Worm (Caenorhabditis elegans) whole organism, L4 larva: Measurements from ENCODE around the gene lin-15B.

Experiments
- D1046.2 ChIP-seq: fragments of 200-800 bp; sonication (Bioruptor generic); IDR thresholded peaks from 2 replicates; pipeline ENCODE4 v1.3.6; 2022; ENCODE audit warnings: missing genetic modification characterization, missing compliant biosample characterization
- F26F4.8 ChIP-seq: fragments of 200-800 bp; sonication (Bioruptor generic); conservative IDR thresholded peaks from 2 replicates; pipeline ENCODE4 v1.3.6; 2022; ENCODE audit warnings: missing genetic modification characterization, missing compliant biosample characterization
- F37D6.2 ChIP-seq: sonication (generic microtip); optimal IDR thresholded peaks from 2 replicates; lab custom pipeline; 2016; ENCODE audit warnings: mild to moderate bottlenecking, missing genetic modification characterization, missing compliant biosample characterization
- F49E8.2 ChIP-seq: sonication (generic microtip); optimal IDR thresholded peaks from 2 replicates; lab custom pipeline; 2016; ENCODE audit warnings: missing compliant biosample characterization, mild to moderate bottlenecking, missing genetic modification characterization, borderline replicate concordance
- R02D3.7 ChIP-seq: fragments of 150-350 bp; sonication (generic microtip); optimal IDR thresholded peaks from 3 replicates; lab custom pipeline; 2014; ENCODE audit warnings: missing biosample characterization, missing genetic modification characterization
- T20F7.1 ChIP-seq: fragments of 200-800 bp; sonication (Bioruptor generic); optimal IDR thresholded peaks from 2 replicates; lab custom pipeline; 2018; ENCODE audit warnings: mild to moderate bottlenecking, missing genetic modification characterization, missing compliant biosample characterization
- Y105C5A.15 ChIP-seq: fragments of 200-800 bp; sonication (Bioruptor generic); IDR thresholded peaks from 2 replicates; pipeline ENCODE4 v1.3.6; 2022; ENCODE audit warnings: missing genetic modification characterization, missing compliant biosample characterization
- Y48G9A.11 ChIP-seq: fragments of 200-800 bp; sonication (Bioruptor generic); IDR thresholded peaks from 2 replicates; pipeline ENCODE4 v1.3.6; 2022; ENCODE audit warnings: missing genetic modification reagents, missing genetic modification characterization, missing compliant biosample characterization
- Y5F2A.4 ChIP-seq: fragments of 200-800 bp; sonication (Bioruptor generic); optimal IDR thresholded peaks from 2 replicates; lab custom pipeline; 2018; ENCODE audit warnings: mild to moderate bottlenecking, missing genetic modification characterization, missing compliant biosample characterization
- ZK546.5 ChIP-seq, 2 experiments: sonication (generic microtip); optimal IDR thresholded peaks; 2 replicates each; lab custom pipeline; 2017; ENCODE audit warnings: missing biosample characterization in 2 of 2, missing genetic modification characterization in 2 of 2
- ama-1 ChIP-seq: fragments of 150-350 bp; optimal IDR thresholded peaks from 2 replicates; lab custom pipeline; 2014; ENCODE audit warnings: inconsistent platforms, mixed read lengths
- ceh-82 ChIP-seq: sonication (generic microtip); optimal IDR thresholded peaks from 2 replicates; lab custom pipeline; 2017; ENCODE audit warnings: missing biosample characterization, missing genetic modification characterization
- dmd-8 ChIP-seq: fragments of 200-800 bp; sonication (Bioruptor generic); IDR thresholded peaks from 2 replicates; pipeline ENCODE4 v1.3.6; 2022; ENCODE audit warnings: missing genetic modification characterization, missing compliant biosample characterization
- dmd-9 ChIP-seq: fragments of 200-800 bp; sonication (Bioruptor generic); IDR thresholded peaks from 2 replicates; pipeline ENCODE4 v1.3.6; 2022; ENCODE audit warnings: missing genetic modification reagents, missing genetic modification characterization, missing compliant biosample characterization
- dpl-1 ChIP-seq: fragments of 150-350 bp; optimal IDR thresholded peaks from 2 replicates; lab custom pipeline; 2014; ENCODE audit warnings: missing biosample characterization, missing genetic modification reagents, missing genetic modification characterization
- duxl-1 ChIP-seq: sonication (generic microtip); optimal IDR thresholded peaks from 2 replicates; lab custom pipeline; 2016; ENCODE audit warnings: mild to moderate bottlenecking, missing genetic modification characterization, moderate library complexity, missing compliant biosample characterization; ENCODE audit not compliant: poor library complexity
- gei-8 ChIP-seq: fragments of 200-800 bp; sonication (Bioruptor generic); optimal IDR thresholded peaks from 2 replicates; lab custom pipeline; 2018; ENCODE audit warnings: mild to moderate bottlenecking, missing genetic modification characterization, missing compliant biosample characterization
- hlh-11 ChIP-seq: fragments of 200-800 bp; sonication (Bioruptor generic); optimal IDR thresholded peaks from 2 replicates; lab custom pipeline; 2018; ENCODE audit warnings: mild to moderate bottlenecking, missing genetic modification characterization, missing compliant biosample characterization
- hlh-30 ChIP-seq: sonication (generic microtip); optimal IDR thresholded peaks from 2 replicates; lab custom pipeline; 2017; ENCODE audit warnings: antibody characterized with exemption, mild to moderate bottlenecking, missing genetic modification characterization, missing compliant biosample characterization; ENCODE audit not compliant: insufficient read depth
- hmg-1.1 ChIP-seq: fragments of 200-800 bp; sonication (Bioruptor generic); IDR thresholded peaks from 2 replicates; pipeline ENCODE4 v1.3.6; 2022; ENCODE audit warnings: missing genetic modification reagents, missing genetic modification characterization, missing compliant biosample characterization
- lin-13 ChIP-seq: fragments of 150-350 bp; optimal IDR thresholded peaks from 2 replicates; lab custom pipeline; 2014; ENCODE audit warnings: missing biosample characterization, missing genetic modification reagents, missing genetic modification characterization
- lin-15B ChIP-seq: fragments of 150-350 bp; sonication (generic microtip); optimal IDR thresholded peaks from 3 replicates; lab custom pipeline; 2014; ENCODE audit warnings: missing biosample characterization, missing genetic modification characterization
- lin-29 ChIP-seq: fragments of 200-800 bp; sonication (Bioruptor generic); IDR thresholded peaks from 2 replicates; pipeline ENCODE4 v1.3.6; 2022; ENCODE audit warnings: missing genetic modification reagents, missing genetic modification characterization, missing compliant biosample characterization
- lin-39 ChIP-seq: fragments of 150-350 bp; optimal IDR thresholded peaks from 2 replicates; lab custom pipeline; 2014; ENCODE audit warnings: missing biosample characterization, missing genetic modification reagents, missing genetic modification characterization
- lir-3 ChIP-seq: sonication (generic microtip); optimal IDR thresholded peaks from 2 replicates; lab custom pipeline; 2016; ENCODE audit warnings: mild to moderate bottlenecking, missing genetic modification characterization, missing compliant biosample characterization
- madf-5 ChIP-seq, 2 experiments: fragments of 200-800 bp; sonication (Bioruptor generic); IDR thresholded peaks; 2 replicates each; pipeline ENCODE4 v1.3.6; 2022; ENCODE audit warnings: missing compliant biosample characterization in 2 of 2, missing genetic modification characterization in 2 of 2
- madf-9 ChIP-seq: fragments of 200-800 bp; sonication (Bioruptor generic); conservative IDR thresholded peaks from 2 replicates; pipeline ENCODE4 v1.3.6; 2022; ENCODE audit warnings: missing genetic modification reagents, missing genetic modification characterization, missing compliant biosample characterization
- mdl-1 ChIP-seq, 2 experiments: fragments of 150-350 bp in 1 of 2; sonication (generic microtip) in 1 of 2; optimal IDR thresholded peaks; 2 replicates each; lab custom pipeline; 2014 to 2017; ENCODE audit warnings: missing biosample characterization in 2 of 2, missing genetic modification characterization in 2 of 2
- mep-1 ChIP-seq: fragments of 150-350 bp; sonication (generic microtip); optimal IDR thresholded peaks from 3 replicates; lab custom pipeline; 2014; ENCODE audit warnings: missing biosample characterization, missing genetic modification characterization
- mxl-2 ChIP-seq: fragments of 200-800 bp; sonication (Bioruptor generic); conservative IDR thresholded peaks from 2 replicates; pipeline ENCODE4 v1.3.6; 2022; ENCODE audit warnings: missing genetic modification reagents, missing genetic modification characterization, missing compliant biosample characterization
- mxl-3 ChIP-seq: fragments of 200-800 bp; sonication (Bioruptor generic); optimal IDR thresholded peaks from 2 replicates; lab custom pipeline; 2018; ENCODE audit warnings: mild to moderate bottlenecking, missing genetic modification characterization, missing compliant biosample characterization
- nhr-111 ChIP-seq: fragments of 200-800 bp; sonication (Bioruptor generic); optimal IDR thresholded peaks from 2 replicates; lab custom pipeline; 2018; ENCODE audit warnings: mild to moderate bottlenecking, missing genetic modification characterization, missing compliant biosample characterization
- nhr-237 ChIP-seq: sonication (generic microtip); optimal IDR thresholded peaks from 2 replicates; lab custom pipeline; 2017; ENCODE audit warnings: missing biosample characterization, missing genetic modification characterization
- nhr-25 ChIP-seq: sonication (generic microtip); optimal IDR thresholded peaks from 2 replicates; lab custom pipeline; 2017; ENCODE audit warnings: missing genetic modification characterization, mild to moderate bottlenecking, missing compliant biosample characterization, antibody characterized with exemption, moderate library complexity, borderline replicate concordance; ENCODE audit not compliant: insufficient read depth
- nhr-42 ChIP-seq: fragments of 200-800 bp; sonication (Bioruptor generic); IDR thresholded peaks from 2 replicates; pipeline ENCODE4 v1.3.6; 2022; ENCODE audit warnings: missing genetic modification characterization, missing compliant biosample characterization
- nhr-77 ChIP-seq: fragments of 150-350 bp; optimal IDR thresholded peaks from 2 replicates; lab custom pipeline; 2014; ENCODE audit warnings: missing biosample characterization, missing genetic modification characterization
- saeg-2 ChIP-seq: fragments of 200-800 bp; sonication (Bioruptor generic); IDR thresholded peaks from 2 replicates; pipeline ENCODE4 v1.3.6; 2022; ENCODE audit warnings: missing genetic modification reagents, missing genetic modification characterization, missing compliant biosample characterization
- skn-1 ChIP-seq: fragments of 150-350 bp; optimal IDR thresholded peaks from 2 replicates; lab custom pipeline; 2014; ENCODE audit warnings: missing biosample characterization, missing genetic modification characterization
- tag-97 ChIP-seq: fragments of 200-800 bp; sonication (Bioruptor generic); IDR thresholded peaks from 2 replicates; pipeline ENCODE4 v1.3.6; 2022; ENCODE audit warnings: missing genetic modification characterization, missing compliant biosample characterization
- tra-1 ChIP-seq: fragments of 200-800 bp; sonication (Bioruptor generic); IDR thresholded peaks from 2 replicates; pipeline ENCODE4 v1.3.6; 2022; ENCODE audit warnings: missing genetic modification reagents, missing genetic modification characterization, missing compliant biosample characterization
- unc-62 ChIP-seq, 3 experiments: fragments of 150-350 bp in 1 of 3; sonication (generic microtip); optimal IDR thresholded peaks in 2 of 3; peaks in 1 of 3; 1 replicate in 1 of 3; 2 replicates in 2 of 3; lab custom pipeline; 2014 to 2017; ENCODE audit warnings: missing biosample characterization in 3 of 3, missing genetic modification characterization in 3 of 3, missing genetic modification reagents in 3 of 3, missing genotype in 1 of 3
- vab-7 ChIP-seq: fragments of 200-800 bp; sonication (Bioruptor generic); IDR thresholded peaks from 2 replicates; pipeline ENCODE4 v1.3.6; 2022; ENCODE audit warnings: missing genetic modification reagents, missing genetic modification characterization, missing compliant biosample characterization
- zfp-2 ChIP-seq: sonication (generic microtip); optimal IDR thresholded peaks from 2 replicates; lab custom pipeline; 2016; ENCODE audit warnings: mild to moderate bottlenecking, missing genetic modification characterization, missing compliant biosample characterization
- ztf-11 ChIP-seq: fragments of 150-350 bp; optimal IDR thresholded peaks from 2 replicates; lab custom pipeline; 2014; ENCODE audit warnings: missing biosample characterization, missing genetic modification characterization
- ztf-7 ChIP-seq: fragments of 150-350 bp; optimal IDR thresholded peaks from 2 replicates; lab custom pipeline; 2014; ENCODE audit warnings: missing biosample characterization, missing genetic modification characterization

The lin-15B gene

DNA sequence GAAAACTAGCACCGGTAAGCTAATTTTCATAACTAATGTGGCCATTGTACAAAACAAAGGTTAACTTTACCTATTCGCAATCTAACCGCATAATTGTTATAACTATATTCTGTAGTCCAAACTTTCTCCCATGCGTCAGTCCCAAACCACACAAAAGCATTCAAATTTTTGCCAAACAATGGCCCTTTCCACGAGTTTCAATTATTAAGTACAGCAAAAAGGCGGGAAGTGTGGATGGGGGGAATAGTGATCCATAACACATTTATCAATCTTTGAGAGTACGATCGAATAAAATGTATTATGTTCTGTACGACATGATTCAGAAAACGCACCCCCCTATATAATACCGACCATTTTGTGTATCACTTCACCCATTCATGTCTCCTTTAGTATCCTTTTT, 7.6 kb upstream of the lin-15B start, which contains the start of gene ZK662.6:
Gene ZK662.6 (plus strand): TSS at position 301 of the 400 bp plus-strand sequence.
- peak in 1 of 2 experiments; percentile 47 for TF ChIP-seq unc-62 (GFP tag; optimal IDR thresholded peaks at IDR 0.05 in 1 of 2; lab: Kevin White, UChicago)
- TF ChIP-seq unc-62 (tag; optimal IDR thresholded peaks at IDR 0.05; lab: Kevin White, UChicago): no peak
- TF ChIP-seq gei-8 (GFP tag; lab: Kevin White, UChicago): no peak

ce11 chrX:15721346-15721745, 4.6 kb upstream of the lin-15B start, which contains the start of gene ZK662.5:
ZK662.5 (plus strand) TSS chrX:15721646.
- TF ChIP-seq ama-1: no peak
- TF ChIP-seq nhr-42: no peak
- no peak for TF ChIP-seq T20F7.1 (GFP tag; lab: Kevin White, UChicago)
- TF ChIP-seq madf-5 (GFP tag; IDR thresholded peaks at IDR 0.05; lab: Robert Waterston, UW): no peak
- TF ChIP-seq Y105C5A.15 (GFP tag; lab: Robert Waterston, UW): no peak
- no peak for TF ChIP-seq skn-1
- no peak for TF ChIP-seq lin-13 (GFP tag; lab: Kevin White, UChicago)
- TF ChIP-seq F49E8.2 (tag; lab: Kevin White, UChicago): no peak
- no peak for TF ChIP-seq R02D3.7 (tag; lab: Kevin White, UChicago)
- no peak for TF ChIP-seq Y5F2A.4

DNA sequence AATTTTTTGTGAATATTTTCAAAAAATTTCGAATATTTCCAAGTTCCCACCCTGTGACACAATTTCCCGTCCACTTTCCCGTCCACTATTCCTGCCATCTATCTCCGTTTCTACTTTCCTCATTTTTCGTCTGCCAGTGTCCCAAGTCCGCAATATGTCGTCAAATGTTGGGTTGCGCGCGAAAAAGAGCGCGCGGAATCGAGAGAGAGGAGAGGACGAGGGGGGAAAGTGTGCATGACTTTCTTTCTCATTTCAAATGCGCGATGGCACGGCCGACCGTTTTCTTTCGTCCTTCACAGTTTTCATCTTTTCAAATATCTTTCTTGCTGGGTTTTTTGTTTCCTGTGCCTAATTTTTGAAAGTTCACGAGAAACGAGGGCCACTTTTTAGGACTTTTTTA, 929 bp upstream of the lin-15B start:
- TF ChIP-seq hlh-11 (tag; lab: Kevin White, UChicago) (peak; percentile 54), ztf-11 (tag; lab: Kevin White, UChicago) (no peak), madf-9 (peak; percentile 39; the same call in 1 of the 2 replicates), nhr-77 (no peak), unc-62 (GFP tag; optimal IDR thresholded peaks at IDR 0.05 in 1 of 2; lab: Kevin White, UChicago) (no peak), unc-62 (tag; optimal IDR thresholded peaks at IDR 0.05; lab: Kevin White, UChicago) (no peak), duxl-1 (peak; percentile 24), lin-15B (peak; percentile 63), dpl-1 (GFP tag; lab: Kevin White, UChicago) (peak; percentile 65), vab-7 (no peak), lin-13 (GFP tag; lab: Kevin White, UChicago) (peak; percentile 45), F37D6.2 (tag; lab: Kevin White, UChicago) (no peak), lir-3 (tag; lab: Kevin White, UChicago) (no peak), nhr-42 (no peak), Y5F2A.4 (no peak), hmg-1.1 (peak; percentile 66), lin-39 (no peak), F49E8.2 (tag; lab: Kevin White, UChicago) (no peak), F26F4.8 (GFP tag; lab: Robert Waterston, UW) (no peak), D1046.2 (GFP tag; lab: Robert Waterston, UW) (no peak), tra-1 (GFP tag; lab: Robert Waterston, UW) (no peak), mep-1 (tag; lab: Kevin White, UChicago) (no peak), mxl-3 (GFP tag; lab: Kevin White, UChicago) (peak; percentile 29), nhr-25 (tag; lab: Kevin White, UChicago) (no peak), zfp-2 (no peak), ama-1 (no peak), ztf-7 (tag; lab: Kevin White, UChicago) (no peak), mdl-1 (tag; optimal IDR thresholded peaks at IDR 0.05; lab: Kevin White, UChicago) (peak in 1 of 2 experiments; percentile 46), ZK546.5 (tag; optimal IDR thresholded peaks at IDR 0.05; lab: Kevin White, UChicago) (no peak), saeg-2 (GFP tag; lab: Robert Waterston, UW) (no peak), ceh-82 (no peak), lin-29 (GFP tag; lab: Robert Waterston, UW) (no peak), R02D3.7 (tag; lab: Kevin White, UChicago) (no peak), hlh-30 (tag; lab: Kevin White, UChicago) (peak; percentile 89), gei-8 (GFP tag; lab: Kevin White, UChicago) (no peak), dmd-9 (GFP tag; lab: Robert Waterston, UW) (no peak), T20F7.1 (GFP tag; lab: Kevin White, UChicago) (no peak), mxl-2 (GFP tag; lab: Robert Waterston, UW) (no peak), Y48G9A.11 (GFP tag; lab: Robert Waterston, UW) (no peak), dmd-8 (GFP tag; lab: Robert Waterston, UW) (no peak), madf-5 (GFP tag; IDR thresholded peaks at IDR 0.05; lab: Robert Waterston, UW) (no peak), nhr-237 (tag; lab: Kevin White, UChicago) (no peak), nhr-111 (GFP tag; lab: Kevin White, UChicago) (no peak), tag-97 (no peak)
